1 fruit fly cellular context compared by ENCODE assay signal in the genomic region with DNA sequence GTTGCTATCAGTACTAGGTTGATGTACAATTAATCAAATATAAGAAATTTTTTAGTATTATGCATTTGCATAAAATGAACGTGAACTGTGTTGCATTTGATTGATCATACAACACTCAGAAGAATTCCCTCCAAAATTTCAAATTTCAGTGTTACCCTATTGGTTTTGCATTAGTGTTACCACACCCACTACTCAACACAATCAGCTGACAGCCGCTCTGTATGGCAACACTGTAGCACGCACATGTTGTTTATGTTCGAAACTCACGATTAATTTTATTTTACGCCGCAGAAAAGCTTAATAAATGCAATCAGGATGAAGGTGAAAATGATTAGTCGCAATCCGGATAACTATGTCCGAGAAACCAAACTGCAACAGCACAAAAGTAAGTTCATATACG.
TF ChIP-seq lines count a peak whose summit lies in the region.

A gene (plus strand): TSS at position 215 of the 400 bp plus-strand sequence.

TF ChIP-seq in whole organism, embryonic, 481 proteins besides CTCF, POLR2A, EP300 and RAD21 (continued from another document and continues in another):
- TF ChIP-seq nau (GFP tag; optimal IDR thresholded peaks at IDR 0.05; lab: Kevin White, UChicago) (peak; percentile 7), Med (GFP tag; lab: Kevin White, UChicago) (peak; percentile 85), CG15011 (GFP tag; optimal IDR thresholded peaks at IDR 0.05; lab: Kevin White, UChicago) (no peak), gro (GFP tag; optimal IDR thresholded peaks at IDR 0.05; lab: Kevin White, UChicago) (peak; percentile 17), CG32772 (GFP tag; IDR thresholded peaks at IDR 0.05; lab: Robert Waterston, UW) (no peak), ewg (GFP tag; optimal IDR thresholded peaks at IDR 0.05; lab: Kevin White, UChicago) (no peak), Dp (GFP tag; optimal IDR thresholded peaks at IDR 0.05; lab: Kevin White, UChicago) (peak; percentile 98), CoRest (tag; optimal IDR thresholded peaks at IDR 0.05; lab: Kevin White, UChicago) (peak; percentile 15), dati (GFP tag; IDR thresholded peaks at IDR 0.05; lab: Robert Waterston, UW) (no peak), CG17328 (GFP tag; IDR thresholded peaks at IDR 0.05; lab: Robert Waterston, UW) (no peak), Opbp (GFP tag; IDR thresholded peaks at IDR 0.05; lab: Robert Waterston, UW; ENCODE audit: partially characterized antibody) (peak; percentile 65; the same call in 2 of the 3 replicates), CG2875 (GFP tag; optimal IDR thresholded peaks at IDR 0.05; lab: Kevin White, UChicago) (peak; percentile 3), br (optimal IDR thresholded peaks at IDR 0.05; lab: Kevin White, UChicago) (no peak), klu (GFP tag; IDR thresholded peaks at IDR 0.05; lab: Robert Waterston, UW) (no peak), NC2β (GFP tag; optimal IDR thresholded peaks at IDR 0.05; lab: Kevin White, UChicago) (no peak), CG1603 (tag; optimal IDR thresholded peaks at IDR 0.05; lab: Kevin White, UChicago) (peak; percentile 68), CG8359 (GFP tag; optimal IDR thresholded peaks at IDR 0.05; lab: Kevin White, UChicago; ENCODE audit: borderline replicate concordance) (no peak), sima (GFP tag; optimal IDR thresholded peaks at IDR 0.05; lab: Kevin White, UChicago) (no peak), Dbx (GFP tag; IDR thresholded peaks at IDR 0.05; lab: Robert Waterston, UW) (no peak), bab2 (GFP tag; optimal IDR thresholded peaks at IDR 0.05; lab: Kevin White, UChicago) (no peak), tna (GFP tag; IDR thresholded peaks at IDR 0.05; lab: Robert Waterston, UW; ENCODE audit: partially characterized antibody) (no peak), CG2129 (GFP tag; IDR thresholded peaks at IDR 0.05; lab: Robert Waterston, UW; ENCODE audit: partially characterized antibody) (no peak), Doc2 (GFP tag; IDR thresholded peaks at IDR 0.05; lab: Robert Waterston, UW) (no peak), CG8924 (tag; optimal IDR thresholded peaks at IDR 0.05; lab: Kevin White, UChicago) (no peak), ci (GFP tag; IDR thresholded peaks at IDR 0.05; lab: Robert Waterston, UW) (peak; percentile 42; the same call in 1 of the 3 replicates), CG3847 (GFP tag; IDR thresholded peaks at IDR 0.05; lab: Robert Waterston, UW) (peak; percentile 73), CG2199 (GFP tag; IDR thresholded peaks at IDR 0.05; lab: Robert Waterston, UW) (no peak), CG14441 (GFP tag; IDR thresholded peaks at IDR 0.05; lab: Robert Waterston, UW) (no peak), ttk (GFP tag; IDR thresholded peaks at IDR 0.05; lab: Robert Waterston, UW) (no peak), E2f1 (GFP tag; IDR thresholded peaks at IDR 0.05; lab: Robert Waterston, UW) (no peak), CG15601 (tag; optimal IDR thresholded peaks at IDR 0.05; lab: Kevin White, UChicago) (peak; percentile 48), psq (GFP tag; optimal IDR thresholded peaks at IDR 0.05; lab: Kevin White, UChicago) (no peak), hbn (GFP tag; IDR thresholded peaks at IDR 0.05; lab: Robert Waterston, UW; ENCODE audit: partially characterized antibody) (peak; percentile 30; the same call in 1 of the 2 replicates), knrl (GFP tag; IDR thresholded peaks at IDR 0.05; lab: Robert Waterston, UW; ENCODE audit: partially characterized antibody) (peak; percentile 46; the same call in 2 of the 3 replicates), CG34224 (GFP tag; IDR thresholded peaks at IDR 0.05; lab: Robert Waterston, UW; ENCODE audit: partially characterized antibody) (peak; percentile 54), CG10543 (GFP tag; optimal IDR thresholded peaks at IDR 0.05; lab: Kevin White, UChicago) (no peak), hkb (optimal IDR thresholded peaks at IDR 0.05; lab: Kevin White, UChicago) (peak; percentile 26), hkb (GFP tag; IDR thresholded peaks at IDR 0.05; lab: Robert Waterston, UW) (no peak), Dref (GFP tag; IDR thresholded peaks at IDR 0.05; lab: Robert Waterston, UW) (peak; percentile 43; the same call in 1 of the 2 replicates), CG6791 (GFP tag; IDR thresholded peaks at IDR 0.05; lab: Robert Waterston, UW; ENCODE audit: partially characterized antibody) (peak; percentile 57; the same call in 1 of the 3 replicates), row (GFP tag; IDR thresholded peaks at IDR 0.05; lab: Robert Waterston, UW) (peak; percentile 16; the same call in 1 of the 3 replicates), CG2116 (GFP tag; optimal IDR thresholded peaks at IDR 0.05; lab: Kevin White, UChicago) (peak; percentile 40), CG30403 (GFP tag; optimal IDR thresholded peaks at IDR 0.05; lab: Kevin White, UChicago) (no peak), CG17829 (tag; optimal IDR thresholded peaks at IDR 0.05; lab: Kevin White, UChicago) (peak; percentile 9), nom (GFP tag; optimal IDR thresholded peaks at IDR 0.05; lab: Kevin White, UChicago) (no peak), pzg (GFP tag; optimal IDR thresholded peaks at IDR 0.05; lab: Kevin White, UChicago) (peak; percentile 92), twi (tag; optimal IDR thresholded peaks at IDR 0.05; lab: Kevin White, UChicago) (peak; percentile 55), kni (GFP tag; optimal IDR thresholded peaks at IDR 0.05; lab: Kevin White, UChicago) (no peak), Hmr (GFP tag; optimal IDR thresholded peaks at IDR 0.05; lab: Kevin White, UChicago) (peak; percentile 11), HLH4C (GFP tag; IDR thresholded peaks at IDR 0.05; lab: Robert Waterston, UW; ENCODE audit: partially characterized antibody) (0 out of 3 replicates have a peak, but pooled peaks have one; percentile 48), Lhr (GFP tag; optimal IDR thresholded peaks at IDR 0.05; lab: Kevin White, UChicago) (peak; percentile 42), gt (GFP tag; IDR thresholded peaks at IDR 0.05; lab: Robert Waterston, UW) (no peak), bbx (GFP tag; IDR thresholded peaks at IDR 0.05; lab: Robert Waterston, UW; ENCODE audit: partially characterized antibody) (peak; percentile 52; the same call in 1 of the 2 replicates), CrebB (tag; optimal IDR thresholded peaks at IDR 0.05; lab: Kevin White, UChicago) (peak; percentile 12), Ets97D (GFP tag; optimal IDR thresholded peaks at IDR 0.05; lab: Kevin White, UChicago) (peak; percentile 75), CG16779 (GFP tag; IDR thresholded peaks at IDR 0.05; lab: Robert Waterston, UW) (no peak), disco-r (GFP tag; optimal IDR thresholded peaks at IDR 0.05; lab: Kevin White, UChicago) (no peak), CG3281 (GFP tag; optimal IDR thresholded peaks at IDR 0.05; lab: Kevin White, UChicago) (peak; percentile 28), CG2712 (tag; optimal IDR thresholded peaks at IDR 0.05; lab: Kevin White, UChicago) (peak; percentile 2), fru (optimal IDR thresholded peaks at IDR 0.05; lab: Kevin White, UChicago) (no peak), Sry-δ (GFP tag; optimal IDR thresholded peaks at IDR 0.05; lab: Kevin White, UChicago) (peak; percentile 4), caup (GFP tag; optimal IDR thresholded peaks at IDR 0.05; lab: Kevin White, UChicago; ENCODE audit: severe bottlenecking) (peak; percentile 39), Myb (GFP tag; optimal IDR thresholded peaks at IDR 0.05; lab: Kevin White, UChicago) (peak; percentile 47), Sox102F (GFP tag; optimal IDR thresholded peaks at IDR 0.05; lab: Kevin White, UChicago) (no peak), CG11504 (tag; optimal IDR thresholded peaks at IDR 0.05; lab: Kevin White, UChicago) (no peak), fu2 (GFP tag; optimal IDR thresholded peaks at IDR 0.05; lab: Kevin White, UChicago) (no peak), CG18262 (tag; optimal IDR thresholded peaks at IDR 0.05; lab: Kevin White, UChicago) (no peak), phol (tag; optimal IDR thresholded peaks at IDR 0.05; lab: Kevin White, UChicago) (peak; percentile 33), CG14710 (tag; optimal IDR thresholded peaks at IDR 0.05; lab: Kevin White, UChicago) (peak; percentile 100), cg (GFP tag; optimal IDR thresholded peaks at IDR 0.05; lab: Kevin White, UChicago) (no peak), CG13775 (GFP tag; optimal IDR thresholded peaks at IDR 0.05; lab: Kevin White, UChicago) (no peak), CG9437 (GFP tag; optimal IDR thresholded peaks at IDR 0.05; lab: Kevin White, UChicago) (no peak), CG11696 (GFP tag; IDR thresholded peaks at IDR 0.05; lab: Robert Waterston, UW) (no peak), CG16813 (GFP tag; IDR thresholded peaks at IDR 0.05; lab: Robert Waterston, UW; ENCODE audit: partially characterized antibody) (peak; percentile 37; the same call in 2 of the 3 replicates), gsb (GFP tag; IDR thresholded peaks at IDR 0.05; lab: Robert Waterston, UW) (no peak), Max (GFP tag; optimal IDR thresholded peaks at IDR 0.05; lab: Kevin White, UChicago) (peak; percentile 86), dm (GFP tag; optimal IDR thresholded peaks at IDR 0.05; lab: Kevin White, UChicago) (peak; percentile 95), CG34422 (GFP tag; IDR thresholded peaks at IDR 0.05; lab: Robert Waterston, UW) (peak; percentile 53; the same call in 1 of the 3 replicates), Dad (GFP tag; optimal IDR thresholded peaks at IDR 0.05; lab: Kevin White, UChicago) (no peak), CG9797 (GFP tag; optimal IDR thresholded peaks at IDR 0.05; lab: Kevin White, UChicago) (peak; percentile 9), CG13624 (GFP tag; optimal IDR thresholded peaks at IDR 0.05; lab: Kevin White, UChicago) (peak; percentile 55), pita (GFP tag; optimal IDR thresholded peaks at IDR 0.05; lab: Kevin White, UChicago) (no peak), CG8089 (GFP tag; optimal IDR thresholded peaks at IDR 0.05; lab: Kevin White, UChicago) (no peak), nerfin-2 (GFP tag; IDR thresholded peaks at IDR 0.05; lab: Robert Waterston, UW; ENCODE audit: partially characterized antibody) (peak; percentile 23; the same call in 1 of the 2 replicates), Fer1 (GFP tag; optimal IDR thresholded peaks at IDR 0.05; lab: Kevin White, UChicago) (peak; percentile 49), onecut (GFP tag; IDR thresholded peaks at IDR 0.05; lab: Robert Waterston, UW) (no peak), CG42726 (GFP tag; IDR thresholded peaks at IDR 0.05; lab: Robert Waterston, UW; ENCODE audit: partially characterized antibody) (0 out of 2 replicates have a peak, but pooled peaks have one; percentile 28), salm (tag; optimal IDR thresholded peaks at IDR 0.05; lab: Kevin White, UChicago) (no peak), Gug (GFP tag; IDR thresholded peaks at IDR 0.05; lab: Robert Waterston, UW) (no peak), YL-1 (GFP tag; optimal IDR thresholded peaks at IDR 0.05; lab: Kevin White, UChicago) (peak; percentile 71), CG6765 (GFP tag; optimal IDR thresholded peaks at IDR 0.05; lab: Kevin White, UChicago) (no peak), CG12659 (GFP tag; optimal IDR thresholded peaks at IDR 0.05; lab: Kevin White, UChicago) (peak; percentile 48), Six4 (GFP tag; optimal IDR thresholded peaks at IDR 0.05; lab: Kevin White, UChicago) (no peak), unc-4 (GFP tag; IDR thresholded peaks at IDR 0.05; lab: Robert Waterston, UW; ENCODE audit: partially characterized antibody) (peak; percentile 52; the same call in 1 of the 2 replicates), CG4617 (GFP tag; optimal IDR thresholded peaks at IDR 0.05; lab: Kevin White, UChicago; ENCODE audit: borderline replicate concordance) (peak; percentile 41), insv (GFP tag; optimal IDR thresholded peaks at IDR 0.05; lab: Kevin White, UChicago) (peak in 1 of 2 experiments; percentile 23), bigmax (GFP tag; optimal IDR thresholded peaks at IDR 0.05; lab: Kevin White, UChicago) (peak; percentile 28), HHEX (GFP tag; optimal IDR thresholded peaks at IDR 0.05; lab: Kevin White, UChicago) (no peak), MBD-R2 (GFP tag; IDR thresholded peaks at IDR 0.05; lab: Robert Waterston, UW) (peak; percentile 91), NfI (GFP tag; optimal IDR thresholded peaks at IDR 0.05; lab: Kevin White, UChicago) (peak; percentile 6), crp (GFP tag; optimal IDR thresholded peaks at IDR 0.05; lab: Kevin White, UChicago) (peak; percentile 86 to 98), grn (GFP tag; optimal IDR thresholded peaks at IDR 0.05; lab: Kevin White, UChicago) (no peak), vvl (GFP tag; IDR thresholded peaks at IDR 0.05; lab: Robert Waterston, UW) (peak; percentile 56; the same call in 1 of the 2 replicates), pb (GFP tag; optimal IDR thresholded peaks at IDR 0.05; lab: Kevin White, UChicago) (no peak), CG14014 (GFP tag; IDR thresholded peaks at IDR 0.05; lab: Robert Waterston, UW) (no peak), stwl (tag; optimal IDR thresholded peaks at IDR 0.05; lab: Kevin White, UChicago) (peak; percentile 92), CG13424 (tag; optimal IDR thresholded peaks at IDR 0.05; lab: Kevin White, UChicago) (peak; percentile 33), Oli (tag; optimal IDR thresholded peaks at IDR 0.05; lab: Kevin White, UChicago) (no peak), CG15269 (tag; optimal IDR thresholded peaks at IDR 0.05; lab: Kevin White, UChicago) (no peak), CG7987 (GFP tag; optimal IDR thresholded peaks at IDR 0.05; lab: Kevin White, UChicago) (peak; percentile 36), sens (GFP tag; lab: Kevin White, UChicago) (peak; percentile 43), Lpt (GFP tag; optimal IDR thresholded peaks at IDR 0.05; lab: Kevin White, UChicago) (no peak), Pdp1 (GFP tag; optimal IDR thresholded peaks at IDR 0.05; lab: Kevin White, UChicago) (no peak), ssp (GFP tag; IDR thresholded peaks at IDR 0.05; lab: Robert Waterston, UW) (no peak), CG18011 (GFP tag; optimal IDR thresholded peaks at IDR 0.05; lab: Kevin White, UChicago) (peak; percentile 67), CG18764 (GFP tag; optimal IDR thresholded peaks at IDR 0.05; lab: Kevin White, UChicago) (no peak), B-H2 (GFP tag; optimal IDR thresholded peaks at IDR 0.05; lab: Kevin White, UChicago) (peak; percentile 18), CG12391 (tag; optimal IDR thresholded peaks at IDR 0.05; lab: Kevin White, UChicago) (peak; percentile 5), Sin3A (optimal IDR thresholded peaks at IDR 0.05; lab: Kevin White, UChicago) (peak; percentile 52), E2f2 (GFP tag; IDR thresholded peaks at IDR 0.05; lab: Robert Waterston, UW) (peak; percentile 98), CG12942 (GFP tag; optimal IDR thresholded peaks at IDR 0.05; lab: Kevin White, UChicago) (no peak), Blimp-1 (GFP tag; optimal IDR thresholded peaks at IDR 0.05; lab: Kevin White, UChicago) (no peak), CG11723 (GFP tag; optimal IDR thresholded peaks at IDR 0.05; lab: Kevin White, UChicago) (no peak), nmo (GFP tag; optimal IDR thresholded peaks at IDR 0.05; lab: Kevin White, UChicago) (peak; percentile 39)
